Worm (Caenorhabditis elegans) whole organism, L4/young adult: ENCODE measurements around the gene srz-24.

Source experiments
- W03F9.2 ChIP-seq: fragments of 150-350 bp; optimal IDR thresholded peaks from 2 replicates; lab custom pipeline; 2014; ENCODE audit warnings: missing biosample characterization, missing genetic modification characterization
- dao-5 ChIP-seq: sonication (generic microtip); optimal IDR thresholded peaks from 2 replicates; lab custom pipeline; 2016; ENCODE audit warnings: missing genotype, missing genetic modification characterization, moderate library complexity, missing compliant biosample characterization
- him-1 ChIP-seq: sonication (generic microtip); optimal IDR thresholded peaks from 2 replicates; lab custom pipeline; 2016; ENCODE audit warnings: missing genotype, missing genetic modification reagents, missing genetic modification characterization, missing compliant biosample characterization

DNA sequence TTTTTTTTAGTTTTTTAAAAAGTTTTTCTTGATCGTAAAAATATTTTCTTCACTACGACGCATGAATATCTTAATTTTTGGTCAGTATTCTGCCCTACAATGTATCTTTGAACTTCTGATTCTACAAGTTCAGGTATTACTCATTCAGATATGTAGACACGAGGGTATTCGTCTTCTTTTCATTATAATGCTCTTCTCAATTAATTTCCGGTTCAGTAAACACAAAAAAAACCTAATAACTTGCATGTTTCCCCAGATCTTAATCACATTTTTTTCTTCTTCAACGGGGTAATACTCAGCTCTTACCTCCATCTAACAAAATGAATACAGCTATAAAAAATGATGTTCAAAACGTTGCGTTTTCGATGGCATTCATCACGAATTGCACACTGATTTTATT, 11.2 kb upstream of the srz-24 start, which contains the start of gene str-162:
- TF ChIP-seq W03F9.2 (tag; lab: Kevin White, UChicago) = no peak
- no peak for TF ChIP-seq dao-5
- no peak for TF ChIP-seq him-1
